Worm (Caenorhabditis elegans) whole organism, midembryonic: ENCODE data around the gene ztf-18.

Source experiments
- ref-1 ChIP-seq: fragments of 200-800 bp; sonication (Bioruptor generic); conservative IDR thresholded peaks from 2 replicates; pipeline ENCODE4 v1.3.6; 2022; ENCODE audit warnings: missing genetic modification reagents, missing genetic modification characterization, missing compliant biosample characterization
- tab-1 ChIP-seq: fragments of 200-800 bp; sonication (Bioruptor generic); IDR thresholded peaks from 2 replicates; pipeline ENCODE4 v1.3.6; 2022; ENCODE audit warnings: missing genetic modification characterization, missing compliant biosample characterization
- ztf-29 ChIP-seq: fragments of 200-800 bp; sonication (Bioruptor generic); IDR thresholded peaks from 2 replicates; pipeline ENCODE4 v1.3.6; 2022; ENCODE audit warnings: missing genetic modification reagents, missing genetic modification characterization, missing compliant biosample characterization

ce11 chrIII:937961-938360 is 42.4 kb upstream of the ztf-18 start, which contains the start of gene fbxa-56:
- TF ChIP-seq tab-1 (no peak), ref-1 (GFP tag; lab: Robert Waterston, UW) (no peak), ztf-29 (GFP tag; lab: Robert Waterston, UW) (no peak)
